Fruit fly (Drosophila melanogaster): ENCODE results near the gene CG4914.
A peak's percentile ranks its signal among the peaks of the same experiment; 100 is the strongest.

DNA sequence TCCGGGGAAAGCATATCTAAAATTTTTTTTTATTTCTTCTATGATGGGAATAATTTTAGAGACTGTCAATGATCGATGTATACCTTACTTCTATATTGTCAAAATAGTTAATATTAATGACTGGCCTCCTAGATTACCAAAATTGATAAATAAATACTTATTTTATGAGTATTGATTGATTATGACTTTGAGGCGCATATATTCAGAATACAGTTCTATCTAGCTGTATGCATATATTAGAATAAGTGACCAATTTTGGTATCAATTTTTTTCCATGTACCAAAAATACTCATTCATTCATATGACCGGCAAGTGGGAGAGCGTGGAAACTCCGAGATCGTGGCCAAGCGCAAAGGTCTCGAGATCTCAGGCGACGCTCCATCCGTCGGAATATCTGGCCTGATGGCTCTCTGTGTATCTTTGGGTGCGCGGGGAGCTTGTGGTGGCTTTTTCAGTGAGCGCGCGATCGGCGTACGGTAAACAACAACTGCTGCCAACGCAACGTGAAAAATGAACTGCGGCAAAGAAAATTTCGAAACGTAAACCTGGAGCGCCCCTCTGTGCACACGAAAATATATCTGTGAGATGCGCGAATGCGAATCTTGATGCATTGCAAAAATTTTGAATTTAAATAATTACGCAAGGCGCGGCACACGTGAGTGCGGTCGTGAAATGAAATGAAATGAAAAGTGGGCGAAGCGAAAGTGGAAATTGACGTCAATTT, 5.4 kb downstream of the CG4914 start, which contains the start of the genes CG43121 and ome:
- TF ChIP-seq Sox102F (GFP tag; optimal IDR thresholded peaks at IDR 0.05) (peak; percentile 31), dac (GFP tag; optimal IDR thresholded peaks at IDR 0.05) (no peak)
